Worm (Caenorhabditis elegans) whole organism, young adult: ENCODE results near the gene acl-12.

Experiments used
- B0019.2 ChIP-seq: fragments of 200-800 bp; sonication (Bioruptor generic); conservative IDR thresholded peaks from 2 replicates; pipeline ENCODE4 v1.3.6; 2022; ENCODE audit warnings: missing genetic modification reagents, missing genetic modification characterization, missing compliant biosample characterization
- C17E4.6 ChIP-seq: fragments of 200-800 bp; sonication (Bioruptor generic); IDR thresholded peaks from 2 replicates; pipeline ENCODE4 v1.3.6; 2022; ENCODE audit warnings: missing genetic modification reagents, missing genetic modification characterization, missing compliant biosample characterization
- F23B12.7 ChIP-seq: sonication (generic microtip); optimal IDR thresholded peaks from 2 replicates; lab custom pipeline; 2017; ENCODE audit warnings: missing genetic modification characterization, mild to moderate bottlenecking, missing compliant biosample characterization, antibody characterized with exemption, moderate library complexity; ENCODE audit not compliant: insufficient read depth
- ama-1 ChIP-seq, 3 experiments: fragments of 150-350 bp in 1 of 3; sonication (generic microtip) in 2 of 3; optimal IDR thresholded peaks; 2 replicates each; lab custom pipeline; 2014 to 2018; ENCODE audit warnings: missing biosample characterization in 2 of 3, missing genetic modification characterization in 2 of 3, missing genetic modification reagents in 2 of 3
- him-1 ChIP-seq: sonication (generic microtip); optimal IDR thresholded peaks from 2 replicates; lab custom pipeline; 2016; ENCODE audit warnings: missing genotype, missing genetic modification reagents, missing genetic modification characterization, missing compliant biosample characterization
- nfyb-1 ChIP-seq: fragments of 200-800 bp; sonication (Bioruptor generic); IDR thresholded peaks from 2 replicates; pipeline ENCODE4 v1.3.6; 2022; ENCODE audit warnings: missing genetic modification reagents, missing genetic modification characterization, missing compliant biosample characterization

- no peak for TF ChIP-seq F23B12.7 (tag; lab: Kevin White, UChicago)
- TF ChIP-seq B0019.2 (GFP tag; lab: Robert Waterston, UW): no peak
- TF ChIP-seq him-1 (tag; lab: Kevin White, UChicago): no peak
- no peak for TF ChIP-seq C17E4.6
- TF ChIP-seq nfyb-1 (GFP tag; lab: Robert Waterston, UW): no peak
- no peak for TF ChIP-seq ama-1 (optimal IDR thresholded peaks at IDR 0.05; lab: Kevin White, UChicago)
- no peak for TF ChIP-seq ama-1 (GFP tag; optimal IDR thresholded peaks at IDR 0.05; lab: Kevin White, UChicago)
Observed at ce11 chrX:7491521-7491920, 49.1 kb upstream of the acl-12 start.
